Fruit fly (Drosophila melanogaster) Kc167 (cell line): ENCODE data around the gene Tcs3.

Source experiments
- Myc ChIP-seq: fragments of >200 bp; optimal IDR thresholded peaks from 2 replicates; lab custom pipeline; 2017; ENCODE audit warnings: missing external identifiers
- Sin3A ChIP-seq: fragments of >200 bp; optimal IDR thresholded peaks from 2 replicates; lab custom pipeline; 2018; ENCODE audit warnings: missing external identifiers
- h ChIP-seq: fragments of >200 bp; optimal IDR thresholded peaks from 3 replicates; lab custom pipeline; 2018; ENCODE audit warnings: missing external identifiers
- insv ChIP-seq: fragments of >200 bp; optimal IDR thresholded peaks from 3 replicates; lab custom pipeline; 2018; ENCODE audit warnings: missing external identifiers
- psq ChIP-seq: fragments of >200 bp; optimal IDR thresholded peaks from 2 replicates; lab custom pipeline; 2017; ENCODE audit warnings: missing external identifiers
- ttk ChIP-seq: sonication (Bioruptor generic); optimal IDR thresholded peaks from 2 replicates; lab custom pipeline; 2017; ENCODE audit warnings: missing external identifiers

dm6 chr3L:16400175-16400574 lies 48.4 kb downstream of the Tcs3 start, which contains the start of gene CG44836:
- no peak for TF ChIP-seq ttk
- TF ChIP-seq h (lab: Kevin White, UChicago), result no peak
- no peak for TF ChIP-seq Myc (lab: Kevin White, UChicago)
- no peak for TF ChIP-seq psq (lab: Kevin White, UChicago)
- TF ChIP-seq Sin3A (lab: Kevin White, UChicago), result no peak
- TF ChIP-seq insv (lab: Kevin White, UChicago), result no peak
